Fruit fly (Drosophila melanogaster) whole organism, embryonic: ENCODE measurements around the gene CG31638.

Source experiments
- Ada2b ChIP-seq: fragments of 200-800 bp; sonication (Bioruptor generic); IDR thresholded peaks from 2 replicates; pipeline ENCODE4 v1.3.6; 2022; ENCODE audit warnings: missing biosample characterization, missing genetic modification characterization
- Antp ChIP-seq: fragments of 200-800 bp; sonication (Bioruptor generic); optimal IDR thresholded peaks from 3 replicates; lab custom pipeline; 2016; ENCODE audit warnings: missing biosample characterization, missing genetic modification characterization
- Bgb ChIP-seq: fragments of 200-800 bp; sonication (Bioruptor generic); IDR thresholded peaks from 2 replicates; pipeline ENCODE4 v1.3.6; 2022; ENCODE audit warnings: missing biosample characterization, missing genetic modification characterization; ENCODE audit not compliant: partially characterized antibody
- CG10321 ChIP-seq: fragments of 200-800 bp; sonication (Bioruptor generic); IDR thresholded peaks from 2 replicates; pipeline ENCODE4 v1.3.6; 2022; ENCODE audit warnings: missing biosample characterization, missing genetic modification characterization
- CG10543 ChIP-seq: fragments of 200-800 bp; sonication (Bioruptor generic); optimal IDR thresholded peaks from 3 replicates; lab custom pipeline; 2017; ENCODE audit warnings: missing biosample characterization, mild to moderate bottlenecking, missing genetic modification characterization, moderate library complexity
- CG11093 ChIP-seq: fragments of 200-800 bp; sonication (Bioruptor generic); IDR thresholded peaks from 3 replicates; pipeline ENCODE4 v1.3.6; 2022; ENCODE audit warnings: missing biosample characterization, missing genetic modification characterization
- CG12391 ChIP-seq: fragments of 200-800 bp; sonication (Bioruptor generic); optimal IDR thresholded peaks from 3 replicates; lab custom pipeline; 2018; ENCODE audit warnings: missing biosample characterization, mild to moderate bottlenecking, missing genetic modification characterization, moderate library complexity
- CG12659 ChIP-seq: fragments of 200-800 bp; sonication (Bioruptor generic); optimal IDR thresholded peaks from 3 replicates; lab custom pipeline; 2017; ENCODE audit warnings: mild to moderate bottlenecking, missing biosample characterization, missing genetic modification reagents, missing genetic modification characterization
- CG13296 ChIP-seq: fragments of 200-800 bp; sonication (Bioruptor generic); optimal IDR thresholded peaks from 3 replicates; lab custom pipeline; 2018; ENCODE audit warnings: missing biosample characterization, mild to moderate bottlenecking, missing genetic modification characterization
- CG14710 ChIP-seq: fragments of 200-800 bp; sonication (Bioruptor generic); optimal IDR thresholded peaks from 3 replicates; lab custom pipeline; 2019; ENCODE audit warnings: missing biosample characterization, mild to moderate bottlenecking, missing genetic modification characterization, moderate library complexity
- CG1647 ChIP-seq: fragments of 200-800 bp; sonication (Bioruptor generic); optimal IDR thresholded peaks from 3 replicates; lab custom pipeline; 2016; ENCODE audit warnings: missing biosample characterization, missing genetic modification characterization
- CG18476 ChIP-seq: fragments of 200-800 bp; sonication (Bioruptor generic); optimal IDR thresholded peaks from 2 replicates; lab custom pipeline; 2016; ENCODE audit warnings: missing biosample characterization, mild to moderate bottlenecking, missing genetic modification characterization
- CG2678 ChIP-seq: fragments of 200-800 bp; sonication (Bioruptor generic); optimal IDR thresholded peaks from 3 replicates; lab custom pipeline; 2019; ENCODE audit warnings: missing biosample characterization, mild to moderate bottlenecking, missing genetic modification characterization, moderate library complexity
- CG3281 ChIP-seq: fragments of 200-800 bp; sonication (Bioruptor generic); optimal IDR thresholded peaks from 3 replicates; lab custom pipeline; 2017; ENCODE audit warnings: missing biosample characterization, mild to moderate bottlenecking, missing genetic modification characterization
- CG6272 ChIP-seq: fragments of 200-800 bp; sonication (Bioruptor generic); IDR thresholded peaks from 2 replicates; pipeline ENCODE4 v1.3.6; 2022; ENCODE audit warnings: missing biosample characterization, missing genetic modification characterization
- CG6854 ChIP-seq: fragments of 200-800 bp; sonication (Bioruptor generic); optimal IDR thresholded peaks from 3 replicates; lab custom pipeline; 2017; ENCODE audit warnings: missing biosample characterization, mild to moderate bottlenecking, missing genetic modification characterization
- CG7839 ChIP-seq: fragments of 200-800 bp; sonication (Bioruptor generic); optimal IDR thresholded peaks from 3 replicates; lab custom pipeline; 2018; ENCODE audit warnings: missing biosample characterization, mild to moderate bottlenecking, missing genetic modification characterization, moderate library complexity
- CG7987 ChIP-seq: fragments of 200-800 bp; sonication (Bioruptor generic); optimal IDR thresholded peaks from 2 replicates; lab custom pipeline; 2018; ENCODE audit warnings: missing biosample characterization, mild to moderate bottlenecking, missing genetic modification characterization, moderate library complexity
- CG8089 ChIP-seq: fragments of 200-800 bp; sonication (Bioruptor generic); optimal IDR thresholded peaks from 3 replicates; lab custom pipeline; 2016; ENCODE audit warnings: missing biosample characterization, missing genetic modification characterization
- CG8765 ChIP-seq: fragments of 200-800 bp; sonication (Bioruptor generic); IDR thresholded peaks from 2 replicates; pipeline ENCODE4 v1.3.6; 2022; ENCODE audit warnings: missing biosample characterization, missing genetic modification characterization
- CG9215 ChIP-seq: fragments of 200-800 bp; sonication (Bioruptor generic); IDR thresholded peaks from 2 replicates; pipeline ENCODE4 v1.3.6; 2022; ENCODE audit warnings: missing biosample characterization, missing genetic modification characterization
- CrebB ChIP-seq: fragments of 200-800 bp; sonication (Bioruptor generic); optimal IDR thresholded peaks from 3 replicates; lab custom pipeline; 2018; ENCODE audit warnings: missing biosample characterization, mild to moderate bottlenecking, missing genetic modification characterization
- Dbx ChIP-seq: fragments of 200-800 bp; sonication (Bioruptor generic); IDR thresholded peaks from 3 replicates; pipeline ENCODE4 v1.3.6; 2022; ENCODE audit warnings: missing biosample characterization, missing genetic modification characterization
- Dp ChIP-seq: fragments of 200-800 bp; sonication (Bioruptor generic); optimal IDR thresholded peaks from 2 replicates; lab custom pipeline; 2018; ENCODE audit warnings: missing biosample characterization, mild to moderate bottlenecking, missing genetic modification characterization, moderate library complexity
- Fer1 ChIP-seq: fragments of 200-800 bp; sonication (Bioruptor generic); optimal IDR thresholded peaks from 2 replicates; lab custom pipeline; 2017; ENCODE audit warnings: missing biosample characterization, mild to moderate bottlenecking, missing genetic modification characterization
- H15 ChIP-seq: fragments of 200-800 bp; sonication (Bioruptor generic); IDR thresholded peaks from 3 replicates; pipeline ENCODE4 v1.3.6; 2022; ENCODE audit warnings: missing biosample characterization, missing genetic modification characterization
- HLH4C ChIP-seq: fragments of 200-800 bp; sonication (Bioruptor generic); IDR thresholded peaks from 3 replicates; pipeline ENCODE4 v1.3.6; 2022; ENCODE audit warnings: missing biosample characterization, missing genetic modification characterization; ENCODE audit not compliant: partially characterized antibody
- Lim3 ChIP-seq: fragments of 200-800 bp; sonication (Bioruptor generic); IDR thresholded peaks from 2 replicates; pipeline ENCODE4 v1.3.6; 2022; ENCODE audit warnings: missing biosample characterization, missing genetic modification characterization
- Neu2 ChIP-seq: fragments of 200-800 bp; sonication (Bioruptor generic); optimal IDR thresholded peaks from 3 replicates; lab custom pipeline; 2016; ENCODE audit warnings: missing biosample characterization, missing genetic modification characterization, borderline replicate concordance
- Nf-YB ChIP-seq: fragments of 200-800 bp; sonication (Bioruptor generic); optimal IDR thresholded peaks from 3 replicates; lab custom pipeline; 2019; ENCODE audit warnings: missing biosample characterization, mild to moderate bottlenecking, missing genetic modification characterization, moderate library complexity
- Nf-YC ChIP-seq: fragments of 200-800 bp; optimal IDR thresholded peaks from 3 replicates; lab custom pipeline; 2019; ENCODE audit warnings: missing biosample characterization, mild to moderate bottlenecking, missing genetic modification characterization, moderate library complexity
- NfI ChIP-seq: fragments of 200-800 bp; sonication (Bioruptor generic); optimal IDR thresholded peaks from 3 replicates; lab custom pipeline; 2018; ENCODE audit warnings: missing biosample characterization, mild to moderate bottlenecking, missing genetic modification characterization, moderate library complexity
- Oli ChIP-seq: fragments of 200-800 bp; sonication (Bioruptor generic); optimal IDR thresholded peaks from 2 replicates; lab custom pipeline; 2018; ENCODE audit warnings: missing biosample characterization, mild to moderate bottlenecking, missing genetic modification characterization, moderate library complexity
- Taf1 ChIP-seq: fragments of 200-800 bp; sonication (Bioruptor generic); IDR thresholded peaks from 2 replicates; pipeline ENCODE4 v1.3.6; 2022; ENCODE audit warnings: missing biosample characterization, missing genetic modification characterization
- ab ChIP-seq: fragments of 200-800 bp; sonication (Bioruptor generic); optimal IDR thresholded peaks from 2 replicates; lab custom pipeline; 2016; ENCODE audit warnings: missing biosample characterization, missing genetic modification characterization
- bowl ChIP-seq: fragments of 200-800 bp; sonication (Bioruptor generic); IDR thresholded peaks from 2 replicates; pipeline ENCODE4 v1.3.6; 2022; ENCODE audit warnings: missing biosample characterization, missing genetic modification characterization
- chn ChIP-seq: fragments of 200-800 bp; sonication (Bioruptor generic); optimal IDR thresholded peaks from 2 replicates; lab custom pipeline; 2016; ENCODE audit warnings: missing biosample characterization, missing genetic modification characterization
- ci ChIP-seq: fragments of 200-800 bp; sonication (Bioruptor generic); IDR thresholded peaks from 3 replicates; pipeline ENCODE4 v1.3.6; 2022; ENCODE audit warnings: missing biosample characterization, missing genetic modification characterization
- jumu ChIP-seq: fragments of 200-800 bp; sonication (Bioruptor generic); optimal IDR thresholded peaks from 3 replicates; lab custom pipeline; 2016; ENCODE audit warnings: missing biosample characterization, missing genetic modification characterization
- kay ChIP-seq: fragments of 200-800 bp; sonication (Bioruptor generic); optimal IDR thresholded peaks from 2 replicates; lab custom pipeline; 2016; ENCODE audit warnings: missing biosample characterization, missing genetic modification characterization
- nom ChIP-seq: fragments of 200-800 bp; sonication (Bioruptor generic); optimal IDR thresholded peaks from 2 replicates; lab custom pipeline; 2017; ENCODE audit warnings: missing biosample characterization, missing genetic modification characterization, mild to moderate bottlenecking, moderate library complexity, missing genetic modification reagents
- oc ChIP-seq: fragments of 200-800 bp; sonication (Bioruptor generic); optimal IDR thresholded peaks from 2 replicates; lab custom pipeline; 2018; ENCODE audit warnings: missing biosample characterization, mild to moderate bottlenecking, missing genetic modification characterization, moderate library complexity
- repo ChIP-seq: fragments of 200-800 bp; sonication (Bioruptor generic); optimal IDR thresholded peaks from 2 replicates; lab custom pipeline; 2016; ENCODE audit warnings: missing biosample characterization, missing genetic modification characterization
- sd ChIP-seq: fragments of 200-800 bp; sonication (Bioruptor generic); optimal IDR thresholded peaks from 3 replicates; lab custom pipeline; 2018; ENCODE audit warnings: missing biosample characterization, mild to moderate bottlenecking, missing genetic modification characterization, moderate library complexity
- sisA ChIP-seq: fragments of 200-800 bp; sonication (Bioruptor generic); IDR thresholded peaks from 2 replicates; pipeline ENCODE4 v1.3.6; 2022; ENCODE audit warnings: missing biosample characterization, missing genetic modification characterization
- tup ChIP-seq: fragments of 200-800 bp; sonication (Bioruptor generic); optimal IDR thresholded peaks from 2 replicates; lab custom pipeline; 2016; ENCODE audit warnings: missing biosample characterization, mild to moderate bottlenecking, missing genetic modification characterization, moderate library complexity
- zen2 ChIP-seq: fragments of 200-800 bp; sonication (Bioruptor generic); IDR thresholded peaks from 3 replicates; pipeline ENCODE4 v1.3.6; 2022; ENCODE audit warnings: missing biosample characterization, missing genetic modification characterization; ENCODE audit not compliant: partially characterized antibody

The CG31638 gene

DNA sequence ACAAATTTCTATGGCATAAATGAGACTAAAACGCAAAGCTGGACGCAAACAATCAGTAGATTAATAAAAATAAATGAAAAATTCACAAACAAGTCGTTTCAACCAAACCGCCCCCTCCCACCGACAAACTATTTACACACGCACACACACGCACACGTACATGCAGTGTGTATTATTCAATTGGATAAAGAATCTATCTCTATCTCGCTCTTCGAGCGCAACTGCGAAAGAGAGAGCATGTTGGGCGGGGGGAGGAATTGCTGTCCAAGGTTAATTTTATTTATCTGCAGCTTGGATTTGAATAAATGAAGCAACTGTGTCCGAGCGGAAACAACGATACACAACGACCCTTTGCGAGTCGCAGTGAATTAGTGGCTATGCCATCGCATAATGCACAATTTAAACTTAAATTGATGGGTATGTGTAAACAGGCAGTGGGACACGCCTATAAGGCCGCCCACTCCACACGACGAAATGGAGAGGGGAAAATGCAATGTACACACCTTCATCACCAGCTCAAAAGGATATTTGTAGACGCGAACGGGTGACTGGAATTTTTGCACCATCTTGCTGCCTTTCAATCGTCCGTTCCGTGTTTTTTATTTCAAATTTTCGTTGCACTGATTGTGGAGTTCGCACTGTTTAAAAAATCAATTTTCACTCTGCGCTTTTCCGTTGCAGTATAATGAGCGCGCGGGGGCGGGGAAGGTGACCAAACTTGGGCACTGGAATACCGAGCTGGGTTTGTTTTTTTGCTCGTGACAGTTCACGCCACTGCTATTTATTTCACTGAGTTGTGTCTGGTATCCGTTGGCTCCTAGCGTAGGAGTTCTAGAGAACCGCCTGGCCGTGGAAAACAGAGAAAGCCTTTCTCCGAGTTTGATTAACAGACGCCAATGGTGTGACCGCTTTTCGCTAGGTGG lies 35.6 kb upstream of the CG31638 start, which contains the start of gene retm (continued):
- TF ChIP-seq H15 (GFP tag; lab: Robert Waterston, UW) (no peak), sd (tag; lab: Kevin White, UChicago) (peak; percentile 71), Fer1 (peak; percentile 17), nom (GFP tag; lab: Kevin White, UChicago) (peak; percentile 54), CG7839 (tag; lab: Kevin White, UChicago) (peak; percentile 1), CG3281 (GFP tag; lab: Kevin White, UChicago) (peak; percentile 3), bowl (GFP tag; lab: Robert Waterston, UW) (no peak), chn (GFP tag; lab: Kevin White, UChicago) (peak; percentile 70), CG10321 (GFP tag; lab: Robert Waterston, UW) (no peak), oc (tag; lab: Kevin White, UChicago) (peak; percentile 37), CG12659 (no peak), Lim3 (GFP tag; lab: Robert Waterston, UW) (no peak), NfI (GFP tag; lab: Kevin White, UChicago) (peak; percentile 9), CG12391 (tag; lab: Kevin White, UChicago) (peak; percentile 8), Nf-YB (peak; percentile 86), zen2 (GFP tag; lab: Robert Waterston, UW) (no peak), ab (GFP tag; lab: Kevin White, UChicago) (no peak), Ada2b (no peak), HLH4C (no peak), CG7987 (GFP tag; lab: Kevin White, UChicago) (peak; percentile 30), Nf-YC (tag; lab: Kevin White, UChicago) (peak; percentile 88), CG10543 (GFP tag; lab: Kevin White, UChicago) (peak; percentile 53), ci (GFP tag; lab: Robert Waterston, UW) (peak; percentile 45; the same call in 1 of the 3 replicates), CG18476 (no peak), CG6272 (no peak), CrebB (peak; percentile 14)
- TF ChIP-seq, all 482 proteins: peak for 74

DNA sequence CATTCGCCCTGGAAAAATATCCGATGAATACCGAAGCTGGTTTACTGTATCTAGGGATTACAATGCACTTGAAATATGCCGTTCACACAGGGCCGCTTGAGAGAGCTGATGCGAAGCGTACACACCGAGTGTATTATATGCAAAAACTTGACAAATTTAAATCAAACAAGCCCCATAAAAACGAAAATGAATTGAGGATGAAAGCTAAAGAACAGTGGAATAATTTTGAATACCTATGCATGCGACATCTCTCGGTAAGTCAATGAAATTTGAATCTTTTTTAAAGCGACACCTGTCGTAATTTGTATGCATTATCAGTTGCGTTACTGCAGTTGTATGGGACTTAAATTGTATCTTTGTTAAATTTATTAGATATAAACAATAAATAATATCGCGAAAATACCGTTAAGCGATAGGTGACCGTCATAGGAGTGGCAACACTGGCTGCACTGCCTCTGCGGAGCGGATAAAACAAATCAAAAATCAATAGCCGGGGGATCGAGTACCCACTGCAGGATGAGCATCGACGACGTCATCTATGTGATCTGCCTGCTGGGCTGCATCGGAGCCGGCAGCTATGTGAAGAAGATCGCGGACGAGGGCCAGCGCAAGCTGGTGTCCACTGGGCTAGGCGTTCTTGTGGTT lies 34.8 kb upstream of the CG31638 start, which contains the start of gene frj:
Gene frj (plus strand): TSS at position 98 of the 645 bp plus-strand sequence.
- TF ChIP-seq CG13296 (GFP tag; lab: Kevin White, UChicago), result peak; percentile 4
- TF ChIP-seq kay (GFP tag; lab: Kevin White, UChicago), result no peak
- no peak for TF ChIP-seq tup (GFP tag; lab: Kevin White, UChicago)
- no peak for TF ChIP-seq CG6854 (GFP tag; lab: Kevin White, UChicago)
- TF ChIP-seq Oli, result peak; percentile 49
- peak; percentile 82 for TF ChIP-seq jumu
- TF ChIP-seq Dbx, result peak; percentile 59; the same call in 2 of the 3 replicates
- TF ChIP-seq CG9215, result peak; percentile 64
- peak; percentile 19 for TF ChIP-seq CG1647
- TF ChIP-seq CG8089 (GFP tag; lab: Kevin White, UChicago), result peak; percentile 70
- TF ChIP-seq sisA (GFP tag; lab: Robert Waterston, UW), result peak; percentile 68
- peak; percentile 79 for TF ChIP-seq Antp
- no peak for TF ChIP-seq Taf1 (GFP tag; lab: Robert Waterston, UW)
- peak; percentile 97 for TF ChIP-seq CG14710 (tag; lab: Kevin White, UChicago)
- peak; percentile 59; the same call in 1 of the 2 replicates for TF ChIP-seq Bgb
- TF ChIP-seq CG8765 (GFP tag; lab: Robert Waterston, UW), result peak; percentile 60; the same call in 1 of the 2 replicates
- TF ChIP-seq CG2678, result peak; percentile 61
- TF ChIP-seq Dp (GFP tag; lab: Kevin White, UChicago), result peak; percentile 45
- peak; percentile 27 for TF ChIP-seq repo (GFP tag; lab: Kevin White, UChicago)
- no peak for TF ChIP-seq CG11093 (GFP tag; lab: Robert Waterston, UW)
- TF ChIP-seq Neu2, result peak; percentile 9
- peak; percentile 57 for TF ChIP-seq ci (GFP tag; lab: Robert Waterston, UW)
- TF ChIP-seq sd (tag; lab: Kevin White, UChicago), result peak; percentile 51
